Worm (Caenorhabditis elegans) whole organism, late embryonic: ENCODE data around the gene srlf-5.

Source experiments
- Y22D7AL.16 ChIP-seq: sonication (generic microtip); optimal IDR thresholded peaks from 2 replicates; lab custom pipeline; 2016; ENCODE audit warnings: missing genetic modification characterization, missing compliant biosample characterization
- ama-1 ChIP-seq: fragments of 150-350 bp; optimal IDR thresholded peaks from 2 replicates; lab custom pipeline; 2014
- ceh-14 ChIP-seq: sonication (generic microtip); optimal IDR thresholded peaks from 2 replicates; lab custom pipeline; 2016; ENCODE audit warnings: missing genotype, missing genetic modification characterization, missing compliant biosample characterization
- ceh-18 ChIP-seq: sonication (generic microtip); optimal IDR thresholded peaks from 2 replicates; lab custom pipeline; 2016; ENCODE audit warnings: missing genetic modification characterization, missing compliant biosample characterization
- ceh-19 ChIP-seq: fragments of 200-800 bp; sonication (Bioruptor generic); optimal IDR thresholded peaks from 2 replicates; lab custom pipeline; 2018; ENCODE audit warnings: mild to moderate bottlenecking, missing genetic modification characterization, missing compliant biosample characterization
- ceh-22 ChIP-seq: sonication (generic microtip); optimal IDR thresholded peaks from 2 replicates; lab custom pipeline; 2017; ENCODE audit warnings: missing biosample characterization, missing genetic modification characterization
- ceh-24 ChIP-seq: sonication (generic microtip); optimal IDR thresholded peaks from 2 replicates; lab custom pipeline; 2016; ENCODE audit warnings: mild to moderate bottlenecking, missing genetic modification characterization, missing compliant biosample characterization
- ceh-30 ChIP-seq: fragments of 150-350 bp; optimal IDR thresholded peaks from 2 replicates; lab custom pipeline; 2014; ENCODE audit warnings: missing biosample characterization, missing genetic modification characterization
- ceh-34 ChIP-seq: sonication (generic microtip); optimal IDR thresholded peaks from 2 replicates; lab custom pipeline; 2016; ENCODE audit warnings: mild to moderate bottlenecking, missing genetic modification characterization, missing compliant biosample characterization
- ceh-6 ChIP-seq: fragments of 200-800 bp; sonication (Bioruptor generic); optimal IDR thresholded peaks from 2 replicates; lab custom pipeline; 2018; ENCODE audit warnings: mild to moderate bottlenecking, missing genetic modification characterization, missing compliant biosample characterization
- ceh-9 ChIP-seq: sonication (generic microtip); optimal IDR thresholded peaks from 2 replicates; lab custom pipeline; 2016; ENCODE audit warnings: mild to moderate bottlenecking, missing genetic modification characterization, inconsistent platforms, missing compliant biosample characterization
- che-1 ChIP-seq: sonication (generic microtip); optimal IDR thresholded peaks from 2 replicates; lab custom pipeline; 2016; ENCODE audit warnings: mild to moderate bottlenecking, missing genetic modification characterization, missing compliant biosample characterization
- dmd-4 ChIP-seq: sonication (generic microtip); optimal IDR thresholded peaks from 2 replicates; lab custom pipeline; 2016; ENCODE audit warnings: borderline replicate concordance, missing genetic modification characterization, missing compliant biosample characterization
- dve-1 ChIP-seq: sonication (generic microtip); optimal IDR thresholded peaks from 2 replicates; lab custom pipeline; 2017; ENCODE audit warnings: antibody characterized with exemption, mild to moderate bottlenecking, missing genetic modification characterization, missing compliant biosample characterization
- elt-2 ChIP-seq: sonication (generic microtip); optimal IDR thresholded peaks from 2 replicates; lab custom pipeline; 2016; ENCODE audit warnings: missing genetic modification reagents, missing genetic modification characterization, missing compliant biosample characterization
- eyg-1 ChIP-seq: sonication (generic microtip); optimal IDR thresholded peaks from 2 replicates; lab custom pipeline; 2016; ENCODE audit warnings: missing genotype, missing genetic modification characterization, missing compliant biosample characterization
- fax-1 ChIP-seq: sonication (generic microtip); optimal IDR thresholded peaks from 2 replicates; lab custom pipeline; 2016; ENCODE audit warnings: missing genotype, missing genetic modification characterization, missing compliant biosample characterization
- fkh-10 ChIP-seq: fragments of 150-350 bp; optimal IDR thresholded peaks from 2 replicates; lab custom pipeline; 2014; ENCODE audit warnings: missing biosample characterization, missing genetic modification reagents, missing genetic modification characterization
- gmeb-2 ChIP-seq: sonication (generic microtip); optimal IDR thresholded peaks from 2 replicates; lab custom pipeline; 2016; ENCODE audit warnings: missing genetic modification characterization, inconsistent platforms, missing compliant biosample characterization
- hlh-13 ChIP-seq: fragments of 200-800 bp; sonication (Bioruptor generic); optimal IDR thresholded peaks from 2 replicates; lab custom pipeline; 2018; ENCODE audit warnings: mild to moderate bottlenecking, missing genetic modification characterization, missing compliant biosample characterization
- hlh-15 ChIP-seq: sonication (generic microtip); optimal IDR thresholded peaks from 2 replicates; lab custom pipeline; 2016; ENCODE audit warnings: missing genetic modification characterization, missing compliant biosample characterization
- hlh-30 ChIP-seq: sonication (generic microtip); optimal IDR thresholded peaks from 2 replicates; lab custom pipeline; 2017; ENCODE audit warnings: antibody characterized with exemption, missing genetic modification characterization, missing compliant biosample characterization; ENCODE audit not compliant: insufficient read depth
- hlh-8 ChIP-seq: sonication (generic microtip); optimal IDR thresholded peaks from 2 replicates; lab custom pipeline; 2016; ENCODE audit warnings: missing genotype, missing genetic modification characterization, missing compliant biosample characterization
- lim-6 ChIP-seq: sonication (generic microtip); optimal IDR thresholded peaks from 2 replicates; lab custom pipeline; 2016; ENCODE audit warnings: missing genetic modification characterization, missing compliant biosample characterization
- madf-2 ChIP-seq: sonication (generic microtip); optimal IDR thresholded peaks from 2 replicates; lab custom pipeline; 2017; ENCODE audit warnings: missing genetic modification characterization, missing compliant biosample characterization
- mec-3 ChIP-seq: sonication (generic microtip); optimal IDR thresholded peaks from 2 replicates; lab custom pipeline; 2016; ENCODE audit warnings: borderline replicate concordance, missing genetic modification characterization, missing compliant biosample characterization
- pha-2 ChIP-seq: sonication (generic microtip); optimal IDR thresholded peaks from 2 replicates; lab custom pipeline; 2017; ENCODE audit warnings: mild to moderate bottlenecking, missing genetic modification characterization, missing compliant biosample characterization
- pha-4 ChIP-seq: fragments of 150-350 bp; optimal IDR thresholded peaks from 2 replicates; lab custom pipeline; 2018; ENCODE audit warnings: missing biosample characterization, missing genetic modification reagents, missing genetic modification characterization
- pqm-1 ChIP-seq: sonication (generic microtip); optimal IDR thresholded peaks from 2 replicates; lab custom pipeline; 2016; ENCODE audit warnings: missing genetic modification characterization, missing compliant biosample characterization
- rnt-1 ChIP-seq: sonication (generic microtip); optimal IDR thresholded peaks from 2 replicates; lab custom pipeline; 2016; ENCODE audit warnings: missing genetic modification characterization, missing compliant biosample characterization
- sdc-2 ChIP-seq: sonication (generic microtip); optimal IDR thresholded peaks from 2 replicates; lab custom pipeline; 2016; ENCODE audit warnings: missing genotype, missing genetic modification characterization, missing compliant biosample characterization
- tbx-2 ChIP-seq: sonication (generic microtip); optimal IDR thresholded peaks from 2 replicates; lab custom pipeline; 2016; ENCODE audit warnings: missing genetic modification characterization, missing compliant biosample characterization
- ttx-3 ChIP-seq: sonication (generic microtip); optimal IDR thresholded peaks from 2 replicates; lab custom pipeline; 2016; ENCODE audit warnings: missing genetic modification reagents, missing genetic modification characterization, missing compliant biosample characterization
- unc-3 ChIP-seq, 2 experiments: fragments of 200-800 bp in 1 of 2; sonication (Bioruptor generic) in 1 of 2; sonication (generic microtip) in 1 of 2; conservative IDR thresholded peaks in 1 of 2; optimal IDR thresholded peaks in 1 of 2; 2 replicates each; pipeline versions ENCODE4 v1.3.6 to Lab custom; 2016 to 2022; ENCODE audit warnings: missing compliant biosample characterization in 2 of 2, missing genetic modification characterization in 2 of 2, missing genetic modification reagents in 1 of 2
- unc-55 ChIP-seq: sonication (generic microtip); optimal IDR thresholded peaks from 2 replicates; lab custom pipeline; 2017; ENCODE audit warnings: missing biosample characterization, missing genetic modification reagents, missing genetic modification characterization
- unc-86 ChIP-seq: sonication (generic microtip); optimal IDR thresholded peaks from 2 replicates; lab custom pipeline; 2016; ENCODE audit warnings: missing genetic modification characterization, missing compliant biosample characterization
- zip-5 ChIP-seq: sonication (generic microtip); optimal IDR thresholded peaks from 2 replicates; lab custom pipeline; 2016; ENCODE audit warnings: missing genetic modification characterization, missing compliant biosample characterization
- ztf-16 ChIP-seq: sonication (generic microtip); optimal IDR thresholded peaks from 2 replicates; lab custom pipeline; 2017; ENCODE audit warnings: missing genetic modification characterization, missing compliant biosample characterization

srlf-5 gene

ce11 chrIV:12948470-12948869, 21.9 kb upstream of the srlf-5 start, which contains the start of gene F55G11.10:
Gene F55G11.10 (plus strand): TSS chrIV:12948770.
- no peak for TF ChIP-seq sdc-2 (tag; lab: Kevin White, UChicago)
- no peak for TF ChIP-seq ceh-34 (tag; lab: Kevin White, UChicago)
- TF ChIP-seq dve-1 (tag; lab: Kevin White, UChicago): no peak
- no peak for TF ChIP-seq hlh-30 (tag; lab: Kevin White, UChicago)
- no peak for TF ChIP-seq ceh-19
- no peak for TF ChIP-seq ama-1 (lab: Kevin White, UChicago)

- TF ChIP-seq ceh-34 (tag; lab: Kevin White, UChicago) (no peak), rnt-1 (no peak), pqm-1 (tag; lab: Kevin White, UChicago) (no peak), unc-55 (GFP tag; lab: Kevin White, UChicago) (no peak), lim-6 (tag; lab: Kevin White, UChicago) (no peak), madf-2 (tag; lab: Kevin White, UChicago) (no peak), fkh-10 (GFP tag; lab: Kevin White, UChicago) (no peak), ceh-18 (tag; lab: Kevin White, UChicago) (no peak), Y22D7AL.16 (no peak), dmd-4 (tag; lab: Kevin White, UChicago) (no peak), mec-3 (tag; lab: Kevin White, UChicago) (no peak), che-1 (no peak), sdc-2 (tag; lab: Kevin White, UChicago) (no peak), ceh-9 (tag; lab: Kevin White, UChicago) (no peak), hlh-13 (no peak), ceh-22 (tag; lab: Kevin White, UChicago) (no peak), gmeb-2 (tag; lab: Kevin White, UChicago) (no peak)
Measured at ce11 chrIV:12946488-12946887, 19.9 kb upstream of the srlf-5 start, which contains the start of gene F55G11.1. Gene F55G11.1 (minus strand): TSS chrIV:12946588.

- no peak for TF ChIP-seq hlh-30 (tag; lab: Kevin White, UChicago)
Measured at ce11 chrIV:12942633-12943032, 16.1 kb upstream of the srlf-5 start, which contains the start of gene dct-19. Gene dct-19 (plus strand): TSS chrIV:12942933.

- TF ChIP-seq eyg-1 (tag; lab: Kevin White, UChicago) (no peak), hlh-8 (tag; lab: Kevin White, UChicago) (no peak), unc-86 (no peak), hlh-13 (no peak), pha-2 (no peak), hlh-15 (tag; lab: Kevin White, UChicago) (no peak), ttx-3 (tag; lab: Kevin White, UChicago) (no peak), tbx-2 (tag; lab: Kevin White, UChicago) (no peak), che-1 (no peak)
- TF ChIP-seq, all 69 proteins: peak for 0
Measured at ce11 chrIV:12941254-12941653, 14.7 kb upstream of the srlf-5 start, which contains the start of gene dod-24. Gene dod-24 (minus strand): TSS chrIV:12941354.

ce11 chrIV:12936221-12936776, 9.8 kb upstream of the srlf-5 start, which contains the start of the genes cld-1 and dod-21:
Gene cld-1 (minus strand): TSS chrIV:12936271.
Gene dod-21 (plus strand): TSS chrIV:12936738.
- TF ChIP-seq elt-2 (peak; percentile 70), pha-4 (tag; lab: Kevin White, UChicago) (no peak)

ce11 chrIV:12924332-12924731, 2.2 kb downstream of the srlf-5 start, which contains the start of gene srlf-4:
Gene srlf-4 (minus strand): TSS chrIV:12924432.
- no peak for TF ChIP-seq ceh-6 (GFP tag; lab: Kevin White, UChicago)
- TF ChIP-seq ceh-14: no peak
- no peak for TF ChIP-seq unc-3 (GFP tag; conservative IDR thresholded peaks at IDR 0.05; lab: Robert Waterston, UW)
- no peak for TF ChIP-seq unc-3 (tag; optimal IDR thresholded peaks at IDR 0.05; lab: Kevin White, UChicago)
- no peak for TF ChIP-seq ztf-16 (tag; lab: Kevin White, UChicago)
- TF ChIP-seq ceh-24 (tag; lab: Kevin White, UChicago): no peak
- TF ChIP-seq fax-1 (tag; lab: Kevin White, UChicago): no peak
- TF ChIP-seq ceh-30 (tag; lab: Kevin White, UChicago): no peak
- no peak for TF ChIP-seq zip-5 (tag; lab: Kevin White, UChicago)
- no peak for TF ChIP-seq ceh-19
- TF ChIP-seq mec-3 (tag; lab: Kevin White, UChicago): no peak
